Worm (Caenorhabditis elegans): ENCODE data around the gene srx-50.

DNA sequence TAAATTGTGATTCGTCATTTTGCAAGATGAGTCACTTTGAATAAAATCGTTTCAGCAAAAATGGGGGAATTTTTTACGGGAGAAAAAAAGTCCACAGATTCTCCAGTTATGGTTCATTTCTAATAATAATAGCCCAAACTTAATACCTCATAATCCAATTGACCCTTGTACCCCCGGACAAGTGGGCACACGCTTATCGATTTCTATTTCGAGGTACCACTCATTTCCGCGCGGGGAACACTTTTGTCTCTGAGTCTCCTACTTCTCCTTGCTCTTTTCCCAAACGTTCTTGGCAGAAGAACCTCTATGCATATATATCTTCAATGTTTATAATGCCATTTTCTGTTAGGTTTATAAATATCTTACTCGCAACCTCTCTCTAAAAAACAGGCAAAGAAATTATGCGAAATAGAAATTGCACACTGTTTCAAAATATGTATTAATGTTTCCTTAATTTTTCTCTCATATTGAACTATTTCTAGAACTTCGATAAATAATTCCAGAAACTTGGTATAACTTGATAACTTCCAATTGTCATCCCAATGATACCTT, 40.6 kb upstream of the srx-50 start, which contains the start of gene gldi-4:
- TF ChIP-seq ztf-23 (GFP tag; IDR thresholded peaks at IDR 0.05) (no peak), flt-1 (GFP tag; IDR thresholded peaks at IDR 0.05) (0 out of 2 replicates have a peak, but pooled peaks have one; percentile 42), T22C8.4 (GFP tag; IDR thresholded peaks at IDR 0.05) (no peak), tab-1 (GFP tag; IDR thresholded peaks at IDR 0.05) (no peak), ztf-29 (GFP tag; IDR thresholded peaks at IDR 0.05) (no peak), cog-1 (tag; optimal IDR thresholded peaks at IDR 0.05) (no peak), ref-1 (GFP tag; conservative IDR thresholded peaks at IDR 0.05) (no peak), med-1 (GFP tag; optimal IDR thresholded peaks at IDR 0.05; ENCODE audit: insufficient read depth) (no peak), klf-2 (GFP tag; conservative IDR thresholded peaks at IDR 0.05) (no peak)

All from whole organism, midembryonic.